Worm (Caenorhabditis elegans) whole organism, L4/young adult: ENCODE measurements around the gene unc-4.

Experiments
- W03F9.2 ChIP-seq: fragments of 150-350 bp; optimal IDR thresholded peaks from 2 replicates; lab custom pipeline; 2014; ENCODE audit warnings: missing biosample characterization, missing genetic modification characterization
- dao-5 ChIP-seq: sonication (generic microtip); optimal IDR thresholded peaks from 2 replicates; lab custom pipeline; 2016; ENCODE audit warnings: missing genotype, missing genetic modification characterization, moderate library complexity, missing compliant biosample characterization
- him-1 ChIP-seq: sonication (generic microtip); optimal IDR thresholded peaks from 2 replicates; lab custom pipeline; 2016; ENCODE audit warnings: missing genotype, missing genetic modification reagents, missing genetic modification characterization, missing compliant biosample characterization

ce11 chrII:9920468-9920867, 20.3 kb upstream of the unc-4 start, which contains the start of gene pho-10:
- TF ChIP-seq him-1 (tag; lab: Kevin White, UChicago) (no peak), dao-5 (tag; lab: Kevin White, UChicago) (no peak), W03F9.2 (tag; lab: Kevin White, UChicago) (no peak)
